Fruit fly (Drosophila melanogaster) whole organism: ENCODE measurements around the gene CG18666.

Source experiments
- Dll ChIP-seq: fragments of >200 bp; optimal IDR thresholded peaks from 2 replicates; lab custom pipeline; 2017
- pan ChIP-seq: fragments of >200 bp; optimal IDR thresholded peaks from 2 replicates; lab custom pipeline; 2017
- psq ChIP-seq: fragments of >200 bp; optimal IDR thresholded peaks from 2 replicates; lab custom pipeline; 2017
- usp ChIP-seq: fragments of >200 bp; optimal IDR thresholded peaks from 2 replicates; lab custom pipeline; 2017; ENCODE audit warnings: missing biosample characterization, missing genetic modification characterization, mixed read lengths

DNA sequence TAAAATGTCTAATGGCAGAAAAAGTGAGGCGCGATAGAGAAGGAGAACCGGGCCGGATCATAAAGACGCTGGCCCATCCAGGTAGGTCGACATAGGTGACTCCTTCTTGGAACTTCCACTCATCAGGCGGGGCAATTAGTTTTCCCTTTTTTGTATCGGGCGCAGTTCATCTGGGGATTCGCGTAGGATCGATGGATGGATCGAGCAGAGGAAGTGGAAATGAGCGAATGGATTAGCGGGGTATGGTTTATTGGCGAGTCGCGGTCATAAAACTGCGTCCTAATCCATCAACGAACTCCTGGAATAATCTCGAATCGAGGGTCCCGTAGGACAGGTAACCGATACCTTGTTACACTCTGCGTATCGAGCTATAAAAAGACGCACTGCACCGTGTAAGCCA is 40.5 kb downstream of the CG18666 start, which contains the start of gene CG43725:
- no peak for TF ChIP-seq usp (GFP tag; lab: Kevin White, UChicago)
- no peak for TF ChIP-seq pan (lab: Kevin White, UChicago)
- TF ChIP-seq psq (lab: Kevin White, UChicago), result no peak
- TF ChIP-seq Dll (lab: Kevin White, UChicago), result no peak
